Worm (Caenorhabditis elegans) whole organism, L4/young adult: ENCODE data around the gene R07C12.3.

Experiments
- W03F9.2 ChIP-seq: fragments of 150-350 bp; optimal IDR thresholded peaks from 2 replicates; lab custom pipeline; 2014; ENCODE audit warnings: missing biosample characterization, missing genetic modification characterization
- him-1 ChIP-seq: sonication (generic microtip); optimal IDR thresholded peaks from 2 replicates; lab custom pipeline; 2016; ENCODE audit warnings: missing genotype, missing genetic modification reagents, missing genetic modification characterization, missing compliant biosample characterization

ce11 chrIV:4167296-4167695, 22.4 kb downstream of the R07C12.3 start:
- TF ChIP-seq him-1 (tag; lab: Kevin White, UChicago) (no peak), W03F9.2 (tag; lab: Kevin White, UChicago) (no peak)
